Fruit fly (Drosophila melanogaster): Measurements from ENCODE around the gene fuss.

fuss gene

dm6 chr4:995958-996357 lies 17.7 kb upstream of the fuss start:
- TF ChIP-seq CG3032 (tag; optimal IDR thresholded peaks at IDR 0.05) (no peak), Sox15 (GFP tag; optimal IDR thresholded peaks at IDR 0.05) (no peak), CG8119 (GFP tag; IDR thresholded peaks at IDR 0.05) (no peak), acj6 (GFP tag; optimal IDR thresholded peaks at IDR 0.05) (no peak), CG15336 (GFP tag; IDR thresholded peaks at IDR 0.05) (no peak), CG6808 (GFP tag; optimal IDR thresholded peaks at IDR 0.05) (no peak), cyc (GFP tag; optimal IDR thresholded peaks at IDR 0.05) (no peak), Smox (GFP tag; optimal IDR thresholded peaks at IDR 0.05) (no peak), Lpt (GFP tag; optimal IDR thresholded peaks at IDR 0.05) (no peak)

dm6 chr4:989058-989770 lies 10.9 kb upstream of the fuss start, which contains the start of gene toy:
Gene toy, plus strand, starts transcription at chr4:989725.
- TF ChIP-seq CG6808 (GFP tag; optimal IDR thresholded peaks at IDR 0.05) (no peak), CG8319 (GFP tag; optimal IDR thresholded peaks at IDR 0.05) (no peak), Met (GFP tag; optimal IDR thresholded peaks at IDR 0.05) (no peak), Ets96B (tag; optimal IDR thresholded peaks at IDR 0.05) (no peak), Sox102F (GFP tag; optimal IDR thresholded peaks at IDR 0.05) (no peak), svp (GFP tag) (no peak), CG11902 (GFP tag; optimal IDR thresholded peaks at IDR 0.05) (no peak), spab (GFP tag; optimal IDR thresholded peaks at IDR 0.05) (no peak), CG31627 (GFP tag; optimal IDR thresholded peaks at IDR 0.05) (no peak), CG6276 (GFP tag; optimal IDR thresholded peaks at IDR 0.05) (no peak), CG11294 (GFP tag; IDR thresholded peaks at IDR 0.05) (no peak), salr (GFP tag; optimal IDR thresholded peaks at IDR 0.05) (no peak), dac (GFP tag; optimal IDR thresholded peaks at IDR 0.05) (no peak), Sox14 (GFP tag; optimal IDR thresholded peaks at IDR 0.05) (no peak), net (GFP tag; optimal IDR thresholded peaks at IDR 0.05) (no peak), CG10631 (GFP tag; optimal IDR thresholded peaks at IDR 0.05) (no peak), CG6163 (GFP tag; IDR thresholded peaks at IDR 0.05) (no peak), Ets21C (GFP tag; optimal IDR thresholded peaks at IDR 0.05) (no peak), Hr4 (GFP tag; optimal IDR thresholded peaks at IDR 0.05) (no peak), lz (GFP tag; optimal IDR thresholded peaks at IDR 0.05) (no peak)

DNA sequence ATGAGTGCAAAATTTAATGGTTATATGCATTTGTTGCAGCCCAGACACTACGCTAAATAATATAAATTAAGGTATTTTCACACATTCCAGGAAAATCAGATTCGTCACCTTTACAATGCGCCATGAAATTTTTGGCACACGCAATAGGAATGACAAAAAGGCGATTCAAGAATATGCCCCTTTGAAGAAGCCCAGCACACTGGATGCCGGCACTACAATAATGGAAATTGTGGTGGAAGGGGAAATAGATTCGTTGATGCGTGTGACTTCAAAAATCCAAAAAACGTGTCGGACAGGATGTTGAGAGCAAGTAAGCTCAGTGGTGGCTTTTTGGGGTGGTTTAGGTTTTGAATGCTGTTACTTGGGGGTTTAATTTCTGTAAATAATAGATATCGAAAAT lies 10.1 kb upstream of the fuss start:
- TF ChIP-seq eg (GFP tag; IDR thresholded peaks at IDR 0.05): no peak
- no peak for TF ChIP-seq CG32006 (GFP tag; optimal IDR thresholded peaks at IDR 0.05)
- no peak for TF ChIP-seq CG31627 (GFP tag; optimal IDR thresholded peaks at IDR 0.05)
- no peak for TF ChIP-seq CG6276 (GFP tag; optimal IDR thresholded peaks at IDR 0.05)
- TF ChIP-seq spab (GFP tag; optimal IDR thresholded peaks at IDR 0.05): no peak
- no peak for TF ChIP-seq pdm3 (GFP tag; optimal IDR thresholded peaks at IDR 0.05)
- TF ChIP-seq Eip78C (GFP tag): no peak
- TF ChIP-seq Eip75B (GFP tag; optimal IDR thresholded peaks at IDR 0.05): no peak
- TF ChIP-seq fd59A (GFP tag; optimal IDR thresholded peaks at IDR 0.05): no peak
- no peak for TF ChIP-seq Gug (GFP tag; IDR thresholded peaks at IDR 0.05)
- no peak for TF ChIP-seq CG11294 (GFP tag; IDR thresholded peaks at IDR 0.05)
- TF ChIP-seq CG11902 (GFP tag; optimal IDR thresholded peaks at IDR 0.05): no peak
- no peak for TF ChIP-seq Sox15 (GFP tag; optimal IDR thresholded peaks at IDR 0.05)
- no peak for TF ChIP-seq Hr39 (GFP tag; optimal IDR thresholded peaks at IDR 0.05)
- no peak for TF ChIP-seq Hr4 (GFP tag; optimal IDR thresholded peaks at IDR 0.05)
- no peak for TF ChIP-seq ss (GFP tag; optimal IDR thresholded peaks at IDR 0.05)
- no peak for TF ChIP-seq Smox (GFP tag; optimal IDR thresholded peaks at IDR 0.05)

DNA sequence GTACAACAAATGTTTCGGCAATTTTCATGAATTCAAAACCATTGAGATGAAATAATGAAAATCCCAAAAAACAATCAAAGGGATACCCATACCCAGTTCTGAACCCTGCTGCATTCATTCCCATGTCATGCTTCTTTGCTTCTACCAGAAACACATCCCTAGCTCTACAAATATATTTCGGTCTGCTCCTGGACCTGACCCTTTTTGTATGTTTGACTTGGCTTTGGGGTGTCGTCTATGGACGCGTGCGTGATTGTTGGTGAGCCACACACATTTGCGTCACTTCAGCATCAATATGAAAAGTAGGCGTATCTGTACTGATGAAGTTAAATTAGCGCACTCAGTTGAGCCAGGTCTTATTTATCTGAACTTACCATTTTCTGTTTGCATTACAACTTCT lies 6.5 kb upstream of the fuss start:
- TF ChIP-seq CG10669 (GFP tag; optimal IDR thresholded peaks at IDR 0.05) (no peak), Eip78C (GFP tag) (no peak), CG16779 (tag; optimal IDR thresholded peaks at IDR 0.05) (no peak), CG7368 (GFP tag; optimal IDR thresholded peaks at IDR 0.05) (no peak), Ets21C (GFP tag; optimal IDR thresholded peaks at IDR 0.05) (no peak), eg (GFP tag; IDR thresholded peaks at IDR 0.05) (no peak), CG8119 (GFP tag; IDR thresholded peaks at IDR 0.05) (no peak), fkh (GFP tag; optimal IDR thresholded peaks at IDR 0.05) (no peak), CG6163 (GFP tag; IDR thresholded peaks at IDR 0.05) (no peak), CG11294 (GFP tag; IDR thresholded peaks at IDR 0.05) (no peak), Sox15 (GFP tag; optimal IDR thresholded peaks at IDR 0.05) (no peak)
